Worm (Caenorhabditis elegans): ENCODE results near the gene pqn-54.

Gene pqn-54

DNA sequence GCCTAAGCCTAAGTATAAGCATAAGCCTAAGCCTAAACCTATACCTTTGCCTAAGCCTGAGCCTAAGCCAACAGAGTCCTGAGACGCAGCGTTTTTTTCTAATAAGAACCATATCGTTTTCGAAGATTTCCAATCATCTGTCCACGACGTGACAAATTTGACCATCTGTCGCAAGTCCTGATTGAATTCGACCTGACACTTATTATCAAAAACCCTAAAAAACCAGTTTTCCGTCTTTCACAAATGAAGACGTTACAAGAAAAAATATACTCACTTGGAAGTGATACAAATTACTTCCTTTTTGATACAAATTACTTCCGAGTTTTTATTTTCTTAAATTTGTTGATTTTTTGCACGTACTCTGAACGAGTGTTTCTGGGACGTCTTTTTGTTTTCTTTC lies 26.6 kb upstream of the pqn-54 start:
- no peak for TF ChIP-seq snpc-3.4 (tag; optimal IDR thresholded peaks at IDR 0.05)
- no peak for TF ChIP-seq ztf-3 (GFP tag; optimal IDR thresholded peaks at IDR 0.05)
- TF ChIP-seq B0035.1 (tag; optimal IDR thresholded peaks at IDR 0.05) = no peak
- TF ChIP-seq F39B2.1 (GFP tag; IDR thresholded peaks at IDR 0.05) = no peak
- TF ChIP-seq F57C9.4 (tag; optimal IDR thresholded peaks at IDR 0.05) = no peak
- no peak for TF ChIP-seq let-607 (tag; optimal IDR thresholded peaks at IDR 0.05)

DNA sequence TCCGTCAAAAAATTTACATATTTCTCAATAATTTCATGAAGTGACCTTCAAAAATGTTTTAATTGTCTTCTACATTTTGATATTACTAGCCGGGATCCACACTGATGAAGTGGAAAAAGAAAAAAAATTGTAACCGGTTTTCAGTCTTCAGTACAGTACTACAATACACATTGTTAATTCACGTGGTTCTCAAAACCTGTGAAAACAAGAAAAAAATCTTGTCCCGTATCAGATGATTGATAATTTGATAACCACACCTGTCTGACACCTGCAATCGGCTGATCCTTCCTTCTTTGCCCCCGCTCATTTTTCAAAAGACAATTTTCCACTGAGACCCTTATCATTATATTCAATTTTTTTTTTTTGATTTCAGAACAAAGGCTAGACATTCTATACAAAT lies 26.0 kb upstream of the pqn-54 start, which contains the start of gene R09B5.11:
TSS of gene R09B5.11 (plus strand) at position 374 of the 400 bp plus-strand sequence.
- TF ChIP-seq K11D2.4 (GFP tag; IDR thresholded peaks at IDR 0.05) (peak; percentile 20; the same call in 1 of the 2 replicates), attf-5 (GFP tag; optimal IDR thresholded peaks at IDR 0.05) (no peak), lin-40 (tag; optimal IDR thresholded peaks at IDR 0.05) (peak; percentile 29), ztf-26 (tag; optimal IDR thresholded peaks at IDR 0.05) (peak; percentile 29), F39B2.1 (GFP tag; IDR thresholded peaks at IDR 0.05) (no peak)

DNA sequence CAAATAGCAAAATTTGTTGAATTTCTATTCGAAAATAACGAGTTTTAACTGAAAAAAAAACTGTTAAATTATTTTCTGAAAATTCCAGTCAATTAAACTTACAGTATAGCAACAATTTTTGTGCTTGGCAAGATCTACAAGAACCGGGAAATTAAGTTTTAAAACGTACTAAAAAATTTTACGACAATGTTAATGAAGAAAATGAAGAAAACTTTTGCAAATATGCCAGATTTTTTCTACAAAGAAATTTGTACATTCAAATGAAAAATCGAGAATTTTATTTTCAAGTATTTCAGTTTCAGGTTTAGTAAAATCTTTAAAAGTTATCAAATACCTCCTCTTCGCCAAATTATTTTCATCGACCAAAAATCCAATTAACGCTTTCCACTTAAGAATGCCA lies 22.7 kb upstream of the pqn-54 start, which contains the start of gene cnc-11:
TSS of gene cnc-11 (plus strand) at position 301 of the 400 bp plus-strand sequence.
- TF ChIP-seq nhr-27 (tag; optimal IDR thresholded peaks at IDR 0.05) (no peak), tbx-9 (tag; optimal IDR thresholded peaks at IDR 0.05; ENCODE audit: borderline replicate concordance) (no peak), Y95B8A.8 (GFP tag; IDR thresholded peaks at IDR 0.05) (no peak)

DNA sequence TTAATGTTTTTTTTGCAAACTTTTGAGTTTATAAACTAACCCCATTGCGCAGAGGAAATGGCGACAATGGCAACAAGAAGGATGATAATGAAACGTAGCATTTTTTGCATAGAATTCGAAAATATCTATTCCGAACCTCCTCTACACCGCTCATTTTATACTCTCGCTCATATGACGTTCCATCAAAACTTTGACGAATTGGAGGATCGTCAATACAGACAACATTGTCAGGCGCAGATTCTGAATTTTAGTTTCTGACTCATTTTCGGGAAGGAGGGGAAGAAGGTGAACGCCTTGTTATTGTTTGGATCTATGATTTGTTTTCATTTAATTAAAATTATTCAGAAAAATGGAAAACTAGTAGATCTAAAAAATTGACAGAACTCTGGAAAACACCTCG lies 20.6 kb upstream of the pqn-54 start, which contains the start of gene cnc-1:
TSS of gene cnc-1 (minus strand) at position 101 of the 400 bp plus-strand sequence.
- TF ChIP-seq ceh-91 (GFP tag; IDR thresholded peaks at IDR 0.05) (no peak), sdz-38 (tag; optimal IDR thresholded peaks at IDR 0.05) (no peak), madf-10 (tag; optimal IDR thresholded peaks at IDR 0.05) (no peak), egl-18 (GFP tag; IDR thresholded peaks at IDR 0.05) (no peak)

DNA sequence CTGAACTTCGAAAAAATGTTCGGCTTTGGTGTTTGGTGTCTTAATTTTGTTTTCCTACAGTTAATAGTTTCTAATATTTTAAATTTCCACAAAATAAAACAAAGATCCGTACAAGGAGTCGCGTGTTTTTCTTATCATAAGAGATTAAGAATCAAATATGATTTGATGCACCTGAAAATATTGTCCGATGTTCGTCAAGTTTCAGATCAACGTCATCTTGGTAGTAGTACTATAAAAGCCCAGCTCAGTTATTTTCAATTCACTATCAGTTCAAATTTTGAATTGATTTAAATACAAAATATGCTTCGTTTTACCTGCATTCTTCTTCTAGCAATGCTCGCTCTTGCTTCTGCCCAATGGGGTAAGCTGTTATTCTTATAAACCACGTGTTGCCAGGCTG lies 19.7 kb upstream of the pqn-54 start, which contains the start of gene cnc-5:
TSS of gene cnc-5 (plus strand) at position 301 of the 400 bp plus-strand sequence.
- TF ChIP-seq F33H1.4 (GFP tag; IDR thresholded peaks at IDR 0.05) = no peak
- TF ChIP-seq F22D6.2 (tag; optimal IDR thresholded peaks at IDR 0.05) = no peak
- TF ChIP-seq F55B11.4 (tag; optimal IDR thresholded peaks at IDR 0.05; ENCODE audit: borderline replicate concordance, insufficient read depth) = no peak
- no peak for TF ChIP-seq chd-7 (tag; optimal IDR thresholded peaks at IDR 0.05)
- no peak for TF ChIP-seq unc-130 (GFP tag; optimal IDR thresholded peaks at IDR 0.05)
- TF ChIP-seq nhr-27 (tag; optimal IDR thresholded peaks at IDR 0.05) = no peak
- TF ChIP-seq snpc-1.1 (tag; optimal IDR thresholded peaks at IDR 0.05; ENCODE audit: insufficient read depth) = no peak
- no peak for TF ChIP-seq K11D2.4 (GFP tag; IDR thresholded peaks at IDR 0.05)
- no peak for TF ChIP-seq zim-3 (tag; optimal IDR thresholded peaks at IDR 0.05)
- no peak for TF ChIP-seq D2030.7 (GFP tag; IDR thresholded peaks at IDR 0.05)

DNA sequence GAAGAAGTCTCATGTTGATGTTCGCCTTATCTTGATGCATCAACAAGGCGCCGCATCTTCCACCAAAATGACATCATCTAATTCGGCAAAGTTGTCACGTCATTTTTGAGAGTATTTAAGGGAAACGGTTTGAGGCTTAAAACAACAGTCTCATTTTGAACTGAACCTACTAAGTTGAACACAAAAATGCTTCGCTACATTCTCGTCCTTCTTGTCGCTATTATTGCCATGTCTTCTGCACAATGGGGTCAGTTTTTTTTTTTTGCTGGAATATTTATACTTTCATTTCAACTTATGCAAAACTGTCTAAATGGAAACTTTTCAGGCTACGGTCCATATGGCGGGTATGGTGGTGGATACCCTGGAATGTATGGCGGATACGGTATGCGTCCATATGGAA lies 17.7 kb upstream of the pqn-54 start, which contains the start of gene cnc-4:
TSS of gene cnc-4 (plus strand) at position 117 of the 400 bp plus-strand sequence.
- TF ChIP-seq snpc-1.3 (tag; optimal IDR thresholded peaks at IDR 0.05; ENCODE audit: insufficient read depth) (no peak), ceh-79 (tag; optimal IDR thresholded peaks at IDR 0.05) (no peak), attf-6 (GFP tag; IDR thresholded peaks at IDR 0.05) (no peak), rec-8 (tag; optimal IDR thresholded peaks at IDR 0.05) (no peak), hmg-1.2 (GFP tag; IDR thresholded peaks at IDR 0.05) (no peak), zfh-2 (GFP tag; conservative IDR thresholded peaks at IDR 0.05) (no peak), fkh-3 (tag; optimal IDR thresholded peaks at IDR 0.05) (no peak), dpff-1 (tag; optimal IDR thresholded peaks at IDR 0.05) (no peak), madf-8 (GFP tag; conservative IDR thresholded peaks at IDR 0.05) (no peak)
